Worm (Caenorhabditis elegans) whole organism, early embryonic: ENCODE results near the gene nspg-8.

Experiments
- F13C5.2 ChIP-seq: sonication (generic microtip); optimal IDR thresholded peaks from 2 replicates; lab custom pipeline; 2017; ENCODE audit warnings: mild to moderate bottlenecking, missing genetic modification characterization, inconsistent platforms, missing compliant biosample characterization
- aly-1 ChIP-seq: sonication (generic microtip); optimal IDR thresholded peaks from 2 replicates; lab custom pipeline; 2016; ENCODE audit warnings: missing genetic modification characterization, missing compliant biosample characterization
- ama-1 ChIP-seq: fragments of 150-350 bp; optimal IDR thresholded peaks from 2 replicates; lab custom pipeline; 2014
- ceh-13 ChIP-seq: fragments of 200-800 bp; sonication (Bioruptor generic); optimal IDR thresholded peaks from 2 replicates; lab custom pipeline; 2018; ENCODE audit warnings: mild to moderate bottlenecking, missing genetic modification characterization, missing compliant biosample characterization
- ceh-36 ChIP-seq: sonication (generic microtip); optimal IDR thresholded peaks from 2 replicates; lab custom pipeline; 2016; ENCODE audit warnings: missing genetic modification characterization, inconsistent platforms, missing compliant biosample characterization
- ets-7 ChIP-seq: sonication (generic microtip); optimal IDR thresholded peaks from 2 replicates; lab custom pipeline; 2016; ENCODE audit warnings: missing genotype, missing genetic modification characterization, missing compliant biosample characterization
- flt-1 ChIP-seq: fragments of 200-800 bp; sonication (Bioruptor generic); IDR thresholded peaks from 2 replicates; pipeline ENCODE4 v1.3.6; 2022; ENCODE audit warnings: missing genetic modification characterization, missing compliant biosample characterization
- hmbx-1 ChIP-seq: sonication (generic microtip); optimal IDR thresholded peaks from 2 replicates; lab custom pipeline; 2016; ENCODE audit warnings: mild to moderate bottlenecking, missing genetic modification characterization, missing compliant biosample characterization
- hnd-1 ChIP-seq: sonication (generic microtip); optimal IDR thresholded peaks from 2 replicates; lab custom pipeline; 2016; ENCODE audit warnings: missing genetic modification characterization, missing compliant biosample characterization
- pes-1 ChIP-seq: fragments of 200-800 bp; sonication (Bioruptor generic); IDR thresholded peaks from 2 replicates; pipeline ENCODE4 v1.3.6; 2022; ENCODE audit warnings: missing genetic modification reagents, missing genetic modification characterization, missing compliant biosample characterization
- scrt-1 ChIP-seq: fragments of 200-800 bp; sonication (Bioruptor generic); IDR thresholded peaks from 2 replicates; pipeline ENCODE4 v1.3.6; 2022; ENCODE audit warnings: missing genetic modification characterization, missing compliant biosample characterization
- sea-1 ChIP-seq: fragments of 200-800 bp; sonication (Bioruptor generic); conservative IDR thresholded peaks from 2 replicates; pipeline ENCODE4 v1.3.6; 2022; ENCODE audit warnings: missing genetic modification characterization, missing compliant biosample characterization
- tbx-37 ChIP-seq: fragments of 200-800 bp; sonication (Bioruptor generic); conservative IDR thresholded peaks from 2 replicates; pipeline ENCODE4 v1.3.6; 2022; ENCODE audit warnings: missing genetic modification reagents, missing genetic modification characterization, missing compliant biosample characterization
- tra-4 ChIP-seq: sonication (generic microtip); optimal IDR thresholded peaks from 2 replicates; lab custom pipeline; 2017; ENCODE audit warnings: missing genetic modification characterization, missing compliant biosample characterization

ce11 chrIII:1135925-1136324 is 45.9 kb upstream of the nspg-8 start, which contains the start of gene lgc-46:
- TF ChIP-seq ama-1 (lab: Kevin White, UChicago) (no peak), hmbx-1 (no peak), scrt-1 (GFP tag; lab: Robert Waterston, UW) (no peak), sea-1 (GFP tag; lab: Robert Waterston, UW) (no peak), tra-4 (tag; lab: Kevin White, UChicago) (no peak), ceh-36 (tag; lab: Kevin White, UChicago) (no peak), pes-1 (GFP tag; lab: Robert Waterston, UW) (no peak), ceh-13 (GFP tag; lab: Kevin White, UChicago) (no peak), aly-1 (no peak), F13C5.2 (tag; lab: Kevin White, UChicago) (no peak), flt-1 (GFP tag; lab: Robert Waterston, UW) (no peak), ets-7 (tag; lab: Kevin White, UChicago) (no peak), hnd-1 (no peak), tbx-37 (no peak)
